Fruit fly (Drosophila melanogaster) whole organism, prepupa: Measurements from ENCODE around the gene CG44098.
A peak's percentile ranks its signal among the peaks of the same experiment; 100 is the strongest.

Experiments
- Blimp-1 ChIP-seq: fragments of 200-800 bp; sonication (Bioruptor generic); optimal IDR thresholded peaks from 3 replicates; lab custom pipeline; 2017; ENCODE audit warnings: missing biosample characterization, missing genetic modification characterization, mild to moderate bottlenecking, moderate library complexity, missing genetic modification reagents
- CG11294 ChIP-seq: fragments of 200-800 bp; sonication (Bioruptor generic); IDR thresholded peaks from 2 replicates; pipeline ENCODE4 v1.3.6; 2022; ENCODE audit warnings: missing biosample characterization, missing genetic modification characterization
- CG11762 ChIP-seq: fragments of 200-800 bp; sonication (Bioruptor generic); optimal IDR thresholded peaks from 3 replicates; lab custom pipeline; 2016; ENCODE audit warnings: missing biosample characterization, missing genetic modification characterization; ENCODE audit not compliant: insufficient read depth
- CG11902 ChIP-seq: fragments of 200-800 bp; sonication (Bioruptor generic); optimal IDR thresholded peaks from 3 replicates; lab custom pipeline; 2016; ENCODE audit warnings: missing biosample characterization, missing genetic modification characterization
- CG15336 ChIP-seq: fragments of 200-800 bp; sonication (Bioruptor generic); IDR thresholded peaks from 2 replicates; pipeline ENCODE4 v1.3.6; 2022; ENCODE audit warnings: missing biosample characterization, missing genetic modification characterization
- CG1621 ChIP-seq: fragments of 200-800 bp; sonication (Bioruptor generic); optimal IDR thresholded peaks from 3 replicates; lab custom pipeline; 2018; ENCODE audit warnings: missing biosample characterization, mild to moderate bottlenecking, missing genetic modification characterization
- CG3032 ChIP-seq: fragments of 200-800 bp; optimal IDR thresholded peaks from 2 replicates; lab custom pipeline; 2019; ENCODE audit warnings: missing biosample characterization, mild to moderate bottlenecking, missing genetic modification characterization, moderate library complexity
- CG31627 ChIP-seq: fragments of 200-800 bp; sonication (Bioruptor generic); optimal IDR thresholded peaks from 3 replicates; lab custom pipeline; 2016; ENCODE audit warnings: missing biosample characterization, missing genetic modification characterization
- CG32006 ChIP-seq: fragments of 200-800 bp; sonication (Bioruptor generic); optimal IDR thresholded peaks from 3 replicates; lab custom pipeline; 2017; ENCODE audit warnings: missing biosample characterization, mild to moderate bottlenecking, missing genetic modification characterization
- CG4318 ChIP-seq: fragments of 200-800 bp; sonication (Bioruptor generic); optimal IDR thresholded peaks from 3 replicates; lab custom pipeline; 2017; ENCODE audit warnings: missing biosample characterization, mild to moderate bottlenecking, missing genetic modification characterization
- CG6163 ChIP-seq: fragments of 200-800 bp; sonication (Bioruptor generic); IDR thresholded peaks from 3 replicates; pipeline ENCODE4 v1.3.6; 2022; ENCODE audit warnings: missing biosample characterization, missing genetic modification characterization
- CG6792 ChIP-seq: fragments of 200-800 bp; sonication (Bioruptor generic); optimal IDR thresholded peaks from 3 replicates; lab custom pipeline; 2016; ENCODE audit warnings: missing biosample characterization, missing genetic modification characterization
- CG6808 ChIP-seq: fragments of 200-800 bp; sonication (Bioruptor generic); optimal IDR thresholded peaks from 3 replicates; lab custom pipeline; 2017; ENCODE audit warnings: missing biosample characterization, missing genetic modification characterization, mild to moderate bottlenecking, moderate library complexity, missing genetic modification reagents
- CG7368 ChIP-seq: fragments of 200-800 bp; sonication (Bioruptor generic); optimal IDR thresholded peaks from 3 replicates; lab custom pipeline; 2016; ENCODE audit warnings: missing biosample characterization, missing genetic modification characterization
- CG8119 ChIP-seq: fragments of 200-800 bp; sonication (Bioruptor generic); IDR thresholded peaks from 3 replicates; pipeline ENCODE4 v1.3.6; 2022; ENCODE audit warnings: missing biosample characterization, missing genetic modification characterization
- CG8319 ChIP-seq: fragments of 200-800 bp; sonication (Bioruptor generic); optimal IDR thresholded peaks from 3 replicates; lab custom pipeline; 2016; ENCODE audit warnings: missing biosample characterization, missing genetic modification characterization
- CG8632 ChIP-seq: fragments of 200-800 bp; sonication (Bioruptor generic); optimal IDR thresholded peaks from 3 replicates; lab custom pipeline; 2016; ENCODE audit warnings: missing biosample characterization, missing genetic modification characterization
- Eip78C ChIP-seq: fragments of 200-800 bp; sonication (Bioruptor generic); peaks from one replicate; lab custom pipeline; 2016; ENCODE audit warnings: missing biosample characterization, missing genetic modification characterization
- Eip93F ChIP-seq: fragments of 200-800 bp; sonication (Bioruptor generic); optimal IDR thresholded peaks from 2 replicates; lab custom pipeline; 2016; ENCODE audit warnings: missing biosample characterization, mild to moderate bottlenecking, missing genetic modification characterization
- Ets21C ChIP-seq: fragments of 200-800 bp; sonication (Bioruptor generic); optimal IDR thresholded peaks from 3 replicates; lab custom pipeline; 2016; ENCODE audit warnings: missing biosample characterization, missing genetic modification characterization
- Gug ChIP-seq: fragments of 200-800 bp; sonication (Bioruptor generic); IDR thresholded peaks from 2 replicates; pipeline ENCODE4 v1.3.6; 2022; ENCODE audit warnings: missing biosample characterization, missing genetic modification characterization
- Sox102F ChIP-seq: fragments of 200-800 bp; sonication (Bioruptor generic); optimal IDR thresholded peaks from 2 replicates; lab custom pipeline; 2016; ENCODE audit warnings: missing biosample characterization, mild to moderate bottlenecking, missing genetic modification characterization
- Sox14 ChIP-seq: fragments of 200-800 bp; sonication (Bioruptor generic); optimal IDR thresholded peaks from 3 replicates; lab custom pipeline; 2016; ENCODE audit warnings: missing biosample characterization, missing genetic modification characterization
- acj6 ChIP-seq: fragments of 200-800 bp; sonication (Bioruptor generic); optimal IDR thresholded peaks from 3 replicates; lab custom pipeline; 2016; ENCODE audit warnings: missing biosample characterization, missing genetic modification characterization
- cyc ChIP-seq: fragments of 200-800 bp; sonication (Bioruptor generic); optimal IDR thresholded peaks from 3 replicates; lab custom pipeline; 2016; ENCODE audit warnings: missing biosample characterization, missing genetic modification characterization
- dac ChIP-seq: fragments of 200-800 bp; sonication (Bioruptor generic); optimal IDR thresholded peaks from 2 replicates; lab custom pipeline; 2017; ENCODE audit warnings: missing biosample characterization, mild to moderate bottlenecking, missing genetic modification characterization
- eg ChIP-seq: fragments of 200-800 bp; sonication (Bioruptor generic); IDR thresholded peaks from 3 replicates; pipeline ENCODE4 v1.3.6; 2022; ENCODE audit warnings: missing biosample characterization, missing genetic modification characterization
- esn ChIP-seq: fragments of 200-800 bp; sonication (Bioruptor generic); optimal IDR thresholded peaks from 2 replicates; lab custom pipeline; 2016; ENCODE audit warnings: missing biosample characterization, mild to moderate bottlenecking, missing genetic modification characterization, moderate library complexity
- fd59A ChIP-seq: fragments of 200-800 bp; sonication (Bioruptor generic); optimal IDR thresholded peaks from 2 replicates; lab custom pipeline; 2017; ENCODE audit warnings: missing biosample characterization, mild to moderate bottlenecking, missing genetic modification characterization, missing genetic modification reagents
- fd85E ChIP-seq: fragments of 200-800 bp; sonication (Bioruptor generic); optimal IDR thresholded peaks from 3 replicates; lab custom pipeline; 2016; ENCODE audit warnings: missing biosample characterization, missing genetic modification characterization
- fkh ChIP-seq: fragments of 200-800 bp; sonication (Bioruptor generic); optimal IDR thresholded peaks from 3 replicates; lab custom pipeline; 2017; ENCODE audit warnings: missing biosample characterization, mild to moderate bottlenecking, missing genetic modification characterization, moderate library complexity
- lz ChIP-seq: fragments of 200-800 bp; sonication (Bioruptor generic); optimal IDR thresholded peaks from 3 replicates; lab custom pipeline; 2016; ENCODE audit warnings: missing biosample characterization, missing genetic modification characterization
- net ChIP-seq: fragments of 200-800 bp; sonication (Bioruptor generic); optimal IDR thresholded peaks from 3 replicates; lab custom pipeline; 2016; ENCODE audit warnings: missing biosample characterization, missing genetic modification characterization
- pdm3 ChIP-seq: fragments of 200-800 bp; sonication (Bioruptor generic); optimal IDR thresholded peaks from 3 replicates; lab custom pipeline; 2016; ENCODE audit warnings: missing biosample characterization, missing genetic modification characterization
- salr ChIP-seq, 2 experiments: fragments of 200-800 bp; sonication (Bioruptor generic); optimal IDR thresholded peaks; 3 replicates each; lab custom pipeline; 2016 to 2018; ENCODE audit warnings: missing biosample characterization in 2 of 2, missing genetic modification characterization in 2 of 2, mild to moderate bottlenecking in 1 of 2
- spab ChIP-seq: fragments of 200-800 bp; sonication (Bioruptor generic); optimal IDR thresholded peaks from 2 replicates; lab custom pipeline; 2017; ENCODE audit warnings: missing biosample characterization, mild to moderate bottlenecking, missing genetic modification characterization, missing genetic modification reagents
- ss ChIP-seq, 2 experiments: fragments of 200-800 bp; sonication (Bioruptor generic); optimal IDR thresholded peaks; 2 replicates in 1 of 2; 3 replicates in 1 of 2; lab custom pipeline; 2017 to 2018; ENCODE audit warnings: mild to moderate bottlenecking in 2 of 2, missing biosample characterization in 2 of 2, missing genetic modification characterization in 2 of 2, moderate library complexity in 1 of 2
- svp ChIP-seq: fragments of 200-800 bp; sonication (Bioruptor generic); peaks from one replicate; lab custom pipeline; 2016; ENCODE audit warnings: missing biosample characterization, missing genetic modification characterization
- topi ChIP-seq: fragments of 200-800 bp; sonication (Bioruptor generic); optimal IDR thresholded peaks from 3 replicates; lab custom pipeline; 2016; ENCODE audit warnings: missing biosample characterization, missing genetic modification characterization
- vri ChIP-seq: fragments of 200-800 bp; sonication (Bioruptor generic); optimal IDR thresholded peaks from 3 replicates; lab custom pipeline; 2016; ENCODE audit warnings: missing biosample characterization, mild to moderate bottlenecking, missing genetic modification characterization

The CG44098 gene

DNA sequence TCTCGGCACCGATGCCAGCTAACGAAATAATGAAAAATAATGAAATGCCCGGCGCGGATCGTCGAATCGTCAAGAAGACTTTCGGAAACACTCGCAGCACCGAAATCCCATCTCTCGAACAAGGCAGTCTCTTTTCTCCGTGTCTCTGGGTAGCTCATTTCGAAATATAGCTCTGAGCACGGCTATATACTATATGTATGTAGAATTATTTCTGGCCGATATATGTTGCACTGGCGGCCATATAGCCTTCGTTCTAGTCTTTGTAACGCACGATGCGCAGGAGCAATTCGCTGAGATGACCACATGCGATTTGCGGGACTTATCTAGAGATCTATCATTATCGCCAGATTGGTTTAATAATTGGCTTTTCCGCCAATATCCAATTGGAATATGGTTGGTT, 7.3 kb upstream of the CG44098 start, which contains the start of gene CG14655:
Gene CG14655, minus strand, starts transcription at position 41 of the 400 bp plus-strand sequence.
- TF ChIP-seq lz (GFP tag; lab: Kevin White, UChicago) (no peak), CG32006 (GFP tag; lab: Kevin White, UChicago) (no peak), fd85E (no peak), Blimp-1 (GFP tag; lab: Kevin White, UChicago) (no peak), spab (GFP tag; lab: Kevin White, UChicago) (no peak), Sox102F (GFP tag; lab: Kevin White, UChicago) (no peak), CG3032 (tag; lab: Kevin White, UChicago) (no peak), CG1621 (tag; lab: Kevin White, UChicago) (no peak), CG11762 (GFP tag; lab: Kevin White, UChicago) (no peak), net (GFP tag; lab: Kevin White, UChicago) (no peak), Eip93F (GFP tag; lab: Kevin White, UChicago) (no peak), fkh (no peak)

DNA sequence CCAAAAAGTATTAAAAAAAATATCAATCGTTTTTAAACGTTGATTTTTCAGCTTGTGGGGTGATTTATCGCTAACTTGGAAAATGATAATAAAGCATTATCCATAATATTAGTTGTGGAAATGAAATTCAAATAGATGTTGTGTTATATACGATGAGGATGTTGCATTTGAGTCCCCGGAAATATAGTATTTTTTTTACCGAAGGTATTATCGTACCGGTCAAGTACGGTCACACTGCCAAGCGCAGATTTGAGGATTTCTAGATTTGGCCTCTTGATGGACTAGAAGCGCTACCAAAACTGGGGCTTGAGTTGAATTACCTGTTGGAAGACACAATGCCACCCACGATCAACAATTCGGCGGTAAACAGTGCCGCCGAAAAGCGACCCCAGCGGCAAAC, 2.4 kb upstream of the CG44098 start:
- TF ChIP-seq acj6, result peak; percentile 29
- TF ChIP-seq pdm3, result no peak
- TF ChIP-seq CG6163 (GFP tag; lab: Robert Waterston, UW), result peak; percentile 43; the same call in 2 of the 3 replicates
- TF ChIP-seq CG6792 (GFP tag; lab: Kevin White, UChicago), result no peak
- TF ChIP-seq Sox14 (GFP tag; lab: Kevin White, UChicago), result peak; percentile 31
- no peak for TF ChIP-seq dac
- TF ChIP-seq Gug (GFP tag; lab: Robert Waterston, UW), result no peak
- TF ChIP-seq CG15336 (GFP tag; lab: Robert Waterston, UW), result peak; percentile 37; the same call in 1 of the 2 replicates
- no peak for TF ChIP-seq CG8632 (GFP tag; lab: Kevin White, UChicago)
- no peak for TF ChIP-seq CG11294
- TF ChIP-seq CG1621 (tag; lab: Kevin White, UChicago), result peak; percentile 37
- peak; percentile 18 for TF ChIP-seq lz (GFP tag; lab: Kevin White, UChicago)
- peak; percentile 44 for TF ChIP-seq CG3032 (tag; lab: Kevin White, UChicago)
- TF ChIP-seq salr (GFP tag; optimal IDR thresholded peaks at IDR 0.05; lab: Kevin White, UChicago), result no peak
- TF ChIP-seq Sox102F (GFP tag; lab: Kevin White, UChicago), result no peak
- no peak for TF ChIP-seq esn (GFP tag; lab: Kevin White, UChicago)
- no peak for TF ChIP-seq Blimp-1 (GFP tag; lab: Kevin White, UChicago)
- no peak for TF ChIP-seq CG6808 (GFP tag; lab: Kevin White, UChicago)
- no peak for TF ChIP-seq net (GFP tag; lab: Kevin White, UChicago)
- TF ChIP-seq CG32006 (GFP tag; lab: Kevin White, UChicago), result no peak
- TF ChIP-seq CG8119 (GFP tag; lab: Robert Waterston, UW), result no peak
- no peak for TF ChIP-seq CG11902
- no peak for TF ChIP-seq topi (GFP tag; lab: Kevin White, UChicago)
- TF ChIP-seq svp (GFP tag; lab: Kevin White, UChicago), result no peak
- no peak for TF ChIP-seq CG7368 (GFP tag; lab: Kevin White, UChicago)
- no peak for TF ChIP-seq ss (GFP tag; optimal IDR thresholded peaks at IDR 0.05; lab: Kevin White, UChicago)
- no peak for TF ChIP-seq Eip78C
- no peak for TF ChIP-seq vri (GFP tag; lab: Kevin White, UChicago)
- no peak for TF ChIP-seq fd85E
- TF ChIP-seq CG31627 (GFP tag; lab: Kevin White, UChicago), result peak; percentile 47
- TF ChIP-seq CG8319 (GFP tag; lab: Kevin White, UChicago), result no peak
- no peak for TF ChIP-seq spab (GFP tag; lab: Kevin White, UChicago)
- peak; percentile 27; the same call in 1 of the 3 replicates for TF ChIP-seq eg (GFP tag; lab: Robert Waterston, UW)
- no peak for TF ChIP-seq CG4318 (GFP tag; lab: Kevin White, UChicago)
- TF ChIP-seq Ets21C (GFP tag; lab: Kevin White, UChicago), result no peak
- TF ChIP-seq fd59A (GFP tag; lab: Kevin White, UChicago), result no peak
- peak; percentile 40 for TF ChIP-seq cyc (GFP tag; lab: Kevin White, UChicago)
